Worm (Caenorhabditis elegans) whole organism, young adult: ENCODE data around the gene sri-48.
"Not testable (repeated sequence)": the region's sequence is repeated elsewhere in the genome, so short reads cannot be mapped to it uniquely, and the experiment has no call there.

Source experiments
- nfyb-1 ChIP-seq: fragments of 200-800 bp; sonication (Bioruptor generic); IDR thresholded peaks from 2 replicates; pipeline ENCODE4 v1.3.6; 2022; ENCODE audit warnings: missing genetic modification reagents, missing genetic modification characterization, missing compliant biosample characterization
- somi-1 ChIP-seq: fragments of 200-800 bp; sonication (Bioruptor generic); optimal IDR thresholded peaks from 2 replicates; lab custom pipeline; 2018; ENCODE audit warnings: mild to moderate bottlenecking, missing genetic modification characterization, missing compliant biosample characterization

ce11 chrII:3184858-3185257, 16.3 kb downstream of the sri-48 start, which contains the start of gene sri-78:
- not testable (repeated sequence) for TF ChIP-seq somi-1 (GFP tag; lab: Kevin White, UChicago); nfyb-1
